Fruit fly (Drosophila melanogaster) whole organism, wandering third instar larva: ENCODE measurements around the gene tara.

Experiments
- Abd-B ChIP-seq: fragments of >200 bp; optimal IDR thresholded peaks from 2 replicates; lab custom pipeline; 2017; ENCODE audit warnings: missing biosample characterization, missing genetic modification characterization
- CG9705 ChIP-seq: fragments of 200-800 bp; sonication (Bioruptor generic); optimal IDR thresholded peaks from 2 replicates; lab custom pipeline; 2018; ENCODE audit warnings: missing biosample characterization, mild to moderate bottlenecking, missing genetic modification characterization
- Hnf4 ChIP-seq: fragments of 200-800 bp; sonication (Bioruptor generic); optimal IDR thresholded peaks from 2 replicates; lab custom pipeline; 2016; ENCODE audit warnings: missing biosample characterization, mild to moderate bottlenecking, missing genetic modification characterization
- Hr78 ChIP-seq: fragments of >200 bp; optimal IDR thresholded peaks from 2 replicates; lab custom pipeline; 2017; ENCODE audit warnings: missing biosample characterization, missing genetic modification characterization
- Sp1 ChIP-seq: fragments of 200-800 bp; sonication (Bioruptor generic); optimal IDR thresholded peaks from 3 replicates; lab custom pipeline; 2019; ENCODE audit warnings: missing biosample characterization, mild to moderate bottlenecking, missing genetic modification characterization, moderate library complexity
- Vsx2 ChIP-seq: fragments of 200-300, 225-300 bp; sonication (Bioruptor generic); optimal IDR thresholded peaks from 2 replicates; lab custom pipeline; 2018; ENCODE audit warnings: missing biosample characterization, missing genetic modification characterization; ENCODE audit not compliant: partially characterized antibody
- br ChIP-seq: fragments of 200-800 bp; sonication (Bioruptor generic); optimal IDR thresholded peaks from 2 replicates; lab custom pipeline; 2016; ENCODE audit warnings: missing biosample characterization, missing genetic modification characterization
- dl ChIP-seq, 2 experiments: fragments of 175-275, 200-275 bp in 1 of 2; fragments of 200-275 bp in 1 of 2; sonication (Bioruptor generic); optimal IDR thresholded peaks; lab custom pipeline; 2018; ENCODE audit warnings: mild to moderate bottlenecking in 2 of 2, missing biosample characterization in 2 of 2, missing genetic modification characterization in 2 of 2, moderate library complexity in 2 of 2; ENCODE audit not compliant: partially characterized antibody in 2 of 2, insufficient read depth in 1 of 2
- dsf ChIP-seq: sonication (Bioruptor generic); optimal IDR thresholded peaks from 2 replicates; lab custom pipeline; 2016; ENCODE audit warnings: missing biosample characterization, missing genetic modification characterization, borderline replicate concordance
- fru ChIP-seq: fragments of 200-800 bp; sonication (Bioruptor generic); optimal IDR thresholded peaks from 3 replicates; lab custom pipeline; 2016; ENCODE audit warnings: missing biosample characterization, mild to moderate bottlenecking, missing genetic modification characterization
- pan ChIP-seq: fragments of >200 bp; optimal IDR thresholded peaks from 2 replicates; lab custom pipeline; 2017
- psq ChIP-seq: fragments of 200-800 bp; sonication (Bioruptor generic); optimal IDR thresholded peaks from 3 replicates; lab custom pipeline; 2017; ENCODE audit warnings: missing biosample characterization, mild to moderate bottlenecking, missing genetic modification characterization, moderate library complexity
- tai ChIP-seq: sonication (Bioruptor generic); optimal IDR thresholded peaks from 2 replicates; lab custom pipeline; 2016; ENCODE audit warnings: missing biosample characterization, missing genetic modification characterization

DNA sequence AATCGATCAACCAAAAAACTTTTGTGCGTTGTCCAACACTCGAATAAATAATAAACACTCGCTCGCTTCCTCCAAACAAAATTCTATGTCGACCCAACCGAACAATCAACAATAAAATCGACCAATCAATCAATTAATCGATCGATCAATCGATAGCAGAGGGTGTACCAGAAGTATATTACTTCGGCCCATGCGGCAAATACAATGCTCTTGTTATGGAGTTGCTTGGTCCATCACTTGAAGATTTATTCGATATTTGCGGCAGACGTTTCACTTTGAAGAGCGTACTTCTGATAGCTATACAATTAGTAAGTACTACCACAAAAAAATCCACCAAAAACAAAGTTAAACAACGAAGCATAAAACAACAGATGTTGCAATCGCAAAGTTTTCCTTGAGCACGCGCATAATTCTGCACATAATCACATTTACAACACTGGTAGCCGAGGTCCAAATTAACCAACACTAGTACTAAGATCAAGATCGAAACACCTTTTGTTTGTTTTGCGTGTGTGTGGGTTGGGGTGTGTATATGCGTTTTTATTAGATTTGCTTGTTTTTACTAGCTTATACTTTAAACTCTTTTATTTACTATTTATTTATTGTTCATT is 70.2 kb downstream of the tara start:
- TF ChIP-seq Vsx2 (GFP tag; lab: Kevin White, UChicago) (no peak), fru (GFP tag; lab: Kevin White, UChicago) (no peak), psq (GFP tag; lab: Kevin White, UChicago) (no peak), Abd-B (no peak), Hnf4 (GFP tag; lab: Kevin White, UChicago) (no peak), pan (lab: Kevin White, UChicago) (no peak), dl (GFP tag; optimal IDR thresholded peaks at IDR 0.05; lab: Kevin White, UChicago; ENCODE audit: insufficient read depth in 1 of 2, partially characterized antibody in 2 of 2) (no peak), dsf (GFP tag; lab: Kevin White, UChicago) (no peak), tai (no peak), Sp1 (GFP tag; lab: Kevin White, UChicago) (no peak), Hr78 (GFP tag; lab: Kevin White, UChicago) (no peak), CG9705 (GFP tag; lab: Kevin White, UChicago) (no peak), br (GFP tag; lab: Kevin White, UChicago) (no peak)
